Fruit fly (Drosophila melanogaster) whole organism, embryonic: ENCODE measurements around the gene Mob3.
A peak's percentile ranks its signal among the peaks of the same experiment; 100 is the strongest.

Source experiments
- Asciz ChIP-seq: fragments of 200-800 bp; sonication (Bioruptor generic); optimal IDR thresholded peaks from 2 replicates; lab custom pipeline; 2017; ENCODE audit warnings: missing biosample characterization, mild to moderate bottlenecking, missing genetic modification characterization, missing genetic modification reagents
- BEAF-32 ChIP-seq: fragments of 200-800 bp; sonication (Bioruptor generic); optimal IDR thresholded peaks from 3 replicates; lab custom pipeline; 2017; ENCODE audit warnings: missing biosample characterization, missing genetic modification characterization, mild to moderate bottlenecking, moderate library complexity, missing genetic modification reagents
- Blimp-1 ChIP-seq: fragments of 200-800 bp; sonication (Bioruptor generic); optimal IDR thresholded peaks from 3 replicates; lab custom pipeline; 2018; ENCODE audit warnings: missing biosample characterization, missing genetic modification characterization, mild to moderate bottlenecking, moderate library complexity, missing genetic modification reagents
- CG10209 ChIP-seq: fragments of 200-800 bp; sonication (Bioruptor generic); optimal IDR thresholded peaks from 3 replicates; lab custom pipeline; 2017; ENCODE audit warnings: missing biosample characterization, mild to moderate bottlenecking, missing genetic modification characterization, missing genetic modification reagents
- CG10267 ChIP-seq: fragments of 200-800 bp; sonication (Bioruptor generic); optimal IDR thresholded peaks from 2 replicates; lab custom pipeline; 2018; ENCODE audit warnings: missing biosample characterization, mild to moderate bottlenecking, missing genetic modification characterization, moderate library complexity
- CG10366 ChIP-seq: fragments of 200-800 bp; sonication (Bioruptor generic); IDR thresholded peaks from 2 replicates; pipeline ENCODE4 v1.3.6; 2022; ENCODE audit warnings: missing biosample characterization, missing genetic modification characterization
- CG11247 ChIP-seq: fragments of 200-800 bp; sonication (Bioruptor generic); IDR thresholded peaks from 2 replicates; pipeline ENCODE4 v1.3.6; 2022; ENCODE audit warnings: missing biosample characterization, missing genetic modification characterization
- CG13424 ChIP-seq: fragments of 200-800 bp; sonication (Bioruptor generic); optimal IDR thresholded peaks from 2 replicates; lab custom pipeline; 2019; ENCODE audit warnings: missing biosample characterization, mild to moderate bottlenecking, missing genetic modification characterization, moderate library complexity
- CG1529 ChIP-seq: fragments of 200-800 bp; sonication (Bioruptor generic); optimal IDR thresholded peaks from 3 replicates; lab custom pipeline; 2018; ENCODE audit warnings: missing biosample characterization, missing genetic modification characterization
- CG1647 ChIP-seq: fragments of 200-800 bp; sonication (Bioruptor generic); optimal IDR thresholded peaks from 3 replicates; lab custom pipeline; 2016; ENCODE audit warnings: missing biosample characterization, missing genetic modification characterization
- CG16813 ChIP-seq: fragments of 200-800 bp; sonication (Bioruptor generic); IDR thresholded peaks from 3 replicates; pipeline ENCODE4 v1.3.6; 2022; ENCODE audit warnings: missing biosample characterization, missing genetic modification characterization; ENCODE audit not compliant: partially characterized antibody
- CG18476 ChIP-seq: fragments of 200-800 bp; sonication (Bioruptor generic); optimal IDR thresholded peaks from 2 replicates; lab custom pipeline; 2016; ENCODE audit warnings: missing biosample characterization, mild to moderate bottlenecking, missing genetic modification characterization
- CG30403 ChIP-seq: fragments of 200-800 bp; sonication (Bioruptor generic); optimal IDR thresholded peaks from 3 replicates; lab custom pipeline; 2016; ENCODE audit warnings: missing biosample characterization, missing genetic modification characterization
- CG3726 ChIP-seq: fragments of 200-800 bp; sonication (Bioruptor generic); IDR thresholded peaks from 3 replicates; pipeline ENCODE4, ENCODE4 v1.3.6; 2022; ENCODE audit warnings: missing biosample characterization, missing genetic modification characterization
- CG3995 ChIP-seq: fragments of 200-800 bp; sonication (Bioruptor generic); optimal IDR thresholded peaks from 3 replicates; lab custom pipeline; 2016; ENCODE audit warnings: missing biosample characterization, missing genetic modification characterization
- CG4424 ChIP-seq: fragments of 200-800 bp; sonication (Bioruptor generic); optimal IDR thresholded peaks from 3 replicates; lab custom pipeline; 2016; ENCODE audit warnings: missing biosample characterization, missing genetic modification characterization
- CG4820 ChIP-seq: fragments of 200-800 bp; sonication (Bioruptor generic); optimal IDR thresholded peaks from 3 replicates; lab custom pipeline; 2016; ENCODE audit warnings: missing biosample characterization, missing genetic modification characterization
- CG6272 ChIP-seq: fragments of 200-800 bp; sonication (Bioruptor generic); IDR thresholded peaks from 2 replicates; pipeline ENCODE4 v1.3.6; 2022; ENCODE audit warnings: missing biosample characterization, missing genetic modification characterization
- CG7786 ChIP-seq: fragments of 200-800 bp; sonication (Bioruptor generic); optimal IDR thresholded peaks from 2 replicates; lab custom pipeline; 2016; ENCODE audit warnings: missing biosample characterization, missing genetic modification characterization
- CG7963 ChIP-seq: fragments of 200-800 bp; sonication (Bioruptor generic); IDR thresholded peaks from 3 replicates; pipeline ENCODE4 v1.3.6; 2022; ENCODE audit warnings: missing biosample characterization, missing genetic modification characterization; ENCODE audit not compliant: partially characterized antibody
- CG9817 ChIP-seq: fragments of 200-800 bp; sonication (Bioruptor generic); optimal IDR thresholded peaks from 2 replicates; lab custom pipeline; 2018; ENCODE audit warnings: missing biosample characterization, mild to moderate bottlenecking, missing genetic modification characterization, moderate library complexity
- Eip74EF ChIP-seq, 2 experiments: fragments of 200-800 bp in 1 of 2; fragments of >200 bp in 1 of 2; sonication (Bioruptor generic) in 1 of 2; optimal IDR thresholded peaks; 2 replicates each; lab custom pipeline; 2017 to 2019; ENCODE audit warnings: missing biosample characterization in 2 of 2, missing genetic modification characterization in 2 of 2, mild to moderate bottlenecking in 1 of 2, moderate library complexity in 1 of 2
- Fer1 ChIP-seq: fragments of 200-800 bp; sonication (Bioruptor generic); optimal IDR thresholded peaks from 2 replicates; lab custom pipeline; 2017; ENCODE audit warnings: missing biosample characterization, mild to moderate bottlenecking, missing genetic modification characterization
- Fer2 ChIP-seq: fragments of 200-800 bp; sonication (Bioruptor generic); optimal IDR thresholded peaks from 2 replicates; lab custom pipeline; 2018; ENCODE audit warnings: missing biosample characterization, mild to moderate bottlenecking, missing genetic modification characterization, moderate library complexity
- Jarid2 ChIP-seq: fragments of 200-800 bp; sonication (Bioruptor generic); optimal IDR thresholded peaks from 3 replicates; lab custom pipeline; 2017; ENCODE audit warnings: mild to moderate bottlenecking, missing biosample characterization, missing genetic modification reagents, missing genetic modification characterization
- Kr ChIP-seq: fragments of 200-800 bp; sonication (Bioruptor generic); optimal IDR thresholded peaks from 2 replicates; lab custom pipeline; 2017; ENCODE audit warnings: missing biosample characterization, mild to moderate bottlenecking, missing genetic modification characterization
- Neu2 ChIP-seq: fragments of 200-800 bp; sonication (Bioruptor generic); optimal IDR thresholded peaks from 3 replicates; lab custom pipeline; 2016; ENCODE audit warnings: missing biosample characterization, missing genetic modification characterization, borderline replicate concordance
- Nf-YA ChIP-seq: fragments of 200-800 bp; sonication (Bioruptor generic); IDR thresholded peaks from 2 replicates; pipeline ENCODE4 v1.3.6; 2022; ENCODE audit warnings: missing biosample characterization, missing genetic modification characterization
- Oli ChIP-seq: fragments of 200-800 bp; sonication (Bioruptor generic); optimal IDR thresholded peaks from 2 replicates; lab custom pipeline; 2018; ENCODE audit warnings: missing biosample characterization, mild to moderate bottlenecking, missing genetic modification characterization, moderate library complexity
- Rfx ChIP-seq: fragments of 200-800 bp; sonication (Bioruptor generic); IDR thresholded peaks from 2 replicates; pipeline ENCODE4 v1.3.6; 2022; ENCODE audit warnings: missing biosample characterization, missing genetic modification characterization
- Rx ChIP-seq: fragments of 200-800 bp; sonication (Bioruptor generic); IDR thresholded peaks from 2 replicates; pipeline ENCODE4 v1.3.6; 2022; ENCODE audit warnings: missing biosample characterization, missing genetic modification characterization
- Side ChIP-seq: fragments of 200-800 bp; sonication (Bioruptor generic); optimal IDR thresholded peaks from 2 replicates; lab custom pipeline; 2016; ENCODE audit warnings: missing biosample characterization, missing genetic modification characterization
- Sry-δ ChIP-seq: fragments of 200-800 bp; sonication (Bioruptor generic); optimal IDR thresholded peaks from 2 replicates; lab custom pipeline; 2016; ENCODE audit warnings: missing biosample characterization, missing genetic modification characterization
- ab ChIP-seq: fragments of 200-800 bp; sonication (Bioruptor generic); optimal IDR thresholded peaks from 2 replicates; lab custom pipeline; 2016; ENCODE audit warnings: missing biosample characterization, missing genetic modification characterization
- bcd ChIP-seq: fragments of 200-800 bp; sonication (Bioruptor generic); optimal IDR thresholded peaks from 2 replicates; lab custom pipeline; 2017; ENCODE audit warnings: missing biosample characterization, mild to moderate bottlenecking, missing genetic modification characterization
- cad ChIP-seq: fragments of >200 bp; optimal IDR thresholded peaks from 2 replicates; lab custom pipeline; 2017; ENCODE audit warnings: missing biosample characterization, missing genetic modification characterization
- caup ChIP-seq: fragments of 200-800 bp; sonication (Bioruptor generic); optimal IDR thresholded peaks from 3 replicates; lab custom pipeline; 2017; ENCODE audit warnings: missing biosample characterization, mild to moderate bottlenecking, missing genetic modification characterization, moderate library complexity; ENCODE audit not compliant: severe bottlenecking
- danr ChIP-seq: fragments of 200-800 bp; sonication (Bioruptor generic); IDR thresholded peaks from 2 replicates; pipeline ENCODE4 v1.3.6; 2022; ENCODE audit warnings: missing biosample characterization, missing genetic modification characterization
- fd3F ChIP-seq: fragments of 200-800 bp; sonication (Bioruptor generic); optimal IDR thresholded peaks from 2 replicates; lab custom pipeline; 2018; ENCODE audit warnings: missing biosample characterization, mild to moderate bottlenecking, missing genetic modification characterization, moderate library complexity
- fd64A ChIP-seq: fragments of 200-800 bp; sonication (Bioruptor generic); optimal IDR thresholded peaks from 3 replicates; lab custom pipeline; 2018; ENCODE audit warnings: missing biosample characterization, mild to moderate bottlenecking, missing genetic modification characterization
- gt ChIP-seq: fragments of 200-800 bp; sonication (Bioruptor generic); IDR thresholded peaks from 2 replicates; pipeline ENCODE4 v1.3.6; 2022; ENCODE audit warnings: missing biosample characterization, missing genetic modification characterization
- h ChIP-seq: fragments of >200 bp; optimal IDR thresholded peaks from 2 replicates; lab custom pipeline; 2017
- hb ChIP-seq: fragments of 200-800 bp; sonication (Bioruptor generic); IDR thresholded peaks from 3 replicates; pipeline ENCODE4 v1.3.6; 2022; ENCODE audit warnings: missing biosample characterization, missing genetic modification characterization; ENCODE audit not compliant: partially characterized antibody
- lbe ChIP-seq: fragments of 200-800 bp; sonication (Bioruptor generic); optimal IDR thresholded peaks from 2 replicates; lab custom pipeline; 2016; ENCODE audit warnings: missing biosample characterization, mild to moderate bottlenecking, missing genetic modification characterization
- nau ChIP-seq: fragments of 200-800 bp; sonication (Bioruptor generic); optimal IDR thresholded peaks from 3 replicates; lab custom pipeline; 2017; ENCODE audit warnings: missing biosample characterization, mild to moderate bottlenecking, missing genetic modification characterization, missing genetic modification reagents
- nerfin-2 ChIP-seq: fragments of 200-800 bp; sonication (Bioruptor generic); IDR thresholded peaks from 2 replicates; pipeline ENCODE4 v1.3.6; 2022; ENCODE audit warnings: missing biosample characterization, missing genetic modification characterization; ENCODE audit not compliant: partially characterized antibody
- pita ChIP-seq: fragments of 200-800 bp; sonication (Bioruptor generic); optimal IDR thresholded peaks from 2 replicates; lab custom pipeline; 2017; ENCODE audit warnings: missing biosample characterization, mild to moderate bottlenecking, missing genetic modification characterization
- pzg ChIP-seq: fragments of 200-800 bp; sonication (Bioruptor generic); optimal IDR thresholded peaks from 3 replicates; lab custom pipeline; 2018; ENCODE audit warnings: missing biosample characterization, mild to moderate bottlenecking, missing genetic modification characterization, moderate library complexity
- sna ChIP-seq: fragments of 200-800 bp; sonication (Bioruptor generic); IDR thresholded peaks from 2 replicates; pipeline ENCODE4 v1.3.6; 2022; ENCODE audit warnings: missing biosample characterization, missing genetic modification characterization; ENCODE audit not compliant: partially characterized antibody
- so ChIP-seq: fragments of 200-800 bp; sonication (Bioruptor generic); IDR thresholded peaks from 3 replicates; pipeline ENCODE4 v1.3.6; 2022; ENCODE audit warnings: missing biosample characterization, missing genetic modification characterization
- zfh2 ChIP-seq: fragments of 200-800 bp; sonication (Bioruptor generic); optimal IDR thresholded peaks from 2 replicates; lab custom pipeline; 2016; ENCODE audit warnings: missing biosample characterization, missing genetic modification characterization

Gene Mob3

dm6 chr2L:10277362-10277761, 12.2 kb downstream of the Mob3 start (continued):
- TF ChIP-seq pzg (GFP tag; lab: Kevin White, UChicago) (peak; percentile 75), CG30403 (GFP tag; lab: Kevin White, UChicago) (no peak), ab (no peak), CG4424 (GFP tag; lab: Kevin White, UChicago) (no peak), CG11247 (no peak), h (lab: Kevin White, UChicago) (no peak), caup (GFP tag; lab: Kevin White, UChicago) (no peak), bcd (GFP tag; lab: Kevin White, UChicago) (no peak), CG10366 (no peak), CG7786 (GFP tag; lab: Kevin White, UChicago) (no peak), nerfin-2 (GFP tag; lab: Robert Waterston, UW) (peak; percentile 78), CG9817 (tag; lab: Kevin White, UChicago) (no peak), nau (GFP tag; lab: Kevin White, UChicago) (no peak), CG3995 (peak; percentile 90), cad (GFP tag; lab: Kevin White, UChicago) (no peak), Rfx (GFP tag; lab: Robert Waterston, UW) (peak; percentile 48; the same call in 1 of the 2 replicates), pita (GFP tag; lab: Kevin White, UChicago) (no peak), CG6272 (GFP tag; lab: Robert Waterston, UW) (no peak), Jarid2 (GFP tag; lab: Kevin White, UChicago) (no peak), danr (no peak), Nf-YA (GFP tag; lab: Robert Waterston, UW) (no peak), Asciz (no peak), hb (peak; percentile 82), Side (GFP tag; lab: Kevin White, UChicago) (no peak), Fer1 (no peak), Neu2 (no peak), CG7963 (GFP tag; lab: Robert Waterston, UW) (peak; percentile 84), fd3F (GFP tag; lab: Kevin White, UChicago) (no peak), zfh2 (GFP tag; lab: Kevin White, UChicago) (no peak), sna (GFP tag; lab: Robert Waterston, UW) (peak; percentile 79), CG3726 (no peak), BEAF-32 (GFP tag; lab: Kevin White, UChicago) (peak; percentile 89), Blimp-1 (GFP tag; lab: Kevin White, UChicago) (no peak), gt (GFP tag; lab: Robert Waterston, UW) (no peak), CG13424 (tag; lab: Kevin White, UChicago) (peak; percentile 7), CG18476 (GFP tag; lab: Kevin White, UChicago) (no peak), CG16813 (GFP tag; lab: Robert Waterston, UW) (peak; percentile 90), CG10267 (tag; lab: Kevin White, UChicago) (peak; percentile 17), fd64A (no peak), CG1647 (GFP tag; lab: Kevin White, UChicago) (no peak), Eip74EF (GFP tag; optimal IDR thresholded peaks at IDR 0.05; lab: Kevin White, UChicago) (no peak), Rx (GFP tag; lab: Robert Waterston, UW) (no peak), Sry-δ (GFP tag; lab: Kevin White, UChicago) (peak; percentile 87), Oli (tag; lab: Kevin White, UChicago) (no peak), CG1529 (GFP tag; lab: Kevin White, UChicago) (no peak), lbe (GFP tag; lab: Kevin White, UChicago) (no peak), CG10209 (GFP tag; lab: Kevin White, UChicago) (no peak), so (GFP tag; lab: Robert Waterston, UW) (no peak), Kr (GFP tag; lab: Kevin White, UChicago) (no peak), Fer2 (no peak), CG4820 (no peak)
